Worm (Caenorhabditis elegans) whole organism, L1 larva: ENCODE data around the gene apd-3.
A peak's percentile ranks its signal among the peaks of the same experiment; 100 is the strongest.

Experiments used
- dpl-1 ChIP-seq, 3 experiments: fragments of 150-350 bp in 2 of 3; sonication (generic microtip) in 1 of 3; optimal IDR thresholded peaks; 2 replicates each; lab custom pipeline; 2014 to 2017; ENCODE audit warnings: missing biosample characterization in 3 of 3, missing genetic modification characterization in 3 of 3, missing genetic modification reagents in 3 of 3
- fkh-8 ChIP-seq: sonication (generic microtip); optimal IDR thresholded peaks from 2 replicates; lab custom pipeline; 2016; ENCODE audit warnings: mild to moderate bottlenecking, missing genetic modification characterization, missing compliant biosample characterization
- fos-1 ChIP-seq: fragments of 150-350 bp; optimal IDR thresholded peaks from 2 replicates; lab custom pipeline; 2014; ENCODE audit warnings: missing biosample characterization, missing genetic modification characterization
- hlh-4 ChIP-seq: sonication (generic microtip); optimal IDR thresholded peaks from 2 replicates; lab custom pipeline; 2016; ENCODE audit warnings: mild to moderate bottlenecking, missing genetic modification characterization, missing compliant biosample characterization
- lin-15B ChIP-seq: fragments of 150-350 bp; sonication (generic microtip); optimal IDR thresholded peaks from 3 replicates; lab custom pipeline; 2014; ENCODE audit warnings: missing biosample characterization, missing genetic modification characterization
- lsy-2 ChIP-seq, 2 experiments: fragments of 150-350 bp; optimal IDR thresholded peaks; 2 replicates each; lab custom pipeline; 2014; ENCODE audit warnings: missing biosample characterization in 2 of 2, missing genetic modification characterization in 2 of 2
- nhr-11 ChIP-seq: fragments of 150-350 bp; optimal IDR thresholded peaks from 2 replicates; lab custom pipeline; 2014; ENCODE audit warnings: missing biosample characterization, missing genetic modification characterization
- nhr-12 ChIP-seq: sonication (generic microtip); optimal IDR thresholded peaks from 2 replicates; lab custom pipeline; 2017; ENCODE audit warnings: missing biosample characterization, missing genetic modification characterization
- nhr-77 ChIP-seq: fragments of 150-350 bp; optimal IDR thresholded peaks from 2 replicates; lab custom pipeline; 2014; ENCODE audit warnings: missing biosample characterization, missing genetic modification characterization
- nhr-84 ChIP-seq: sonication (generic microtip); optimal IDR thresholded peaks from 2 replicates; lab custom pipeline; 2017; ENCODE audit warnings: missing biosample characterization, missing genetic modification characterization
- tlp-1 ChIP-seq: fragments of 150-350 bp; optimal IDR thresholded peaks from 2 replicates; lab custom pipeline; 2014; ENCODE audit warnings: missing biosample characterization, missing genetic modification characterization
- unc-30 ChIP-seq: sonication (generic microtip); optimal IDR thresholded peaks from 2 replicates; lab custom pipeline; 2017; ENCODE audit warnings: missing biosample characterization, missing genetic modification characterization

- peak; percentile 90 for TF ChIP-seq lin-15B (tag; lab: Kevin White, UChicago)
- TF ChIP-seq unc-30, result no peak
- peak; percentile 22 for TF ChIP-seq nhr-11
- peak; percentile 11 for TF ChIP-seq nhr-77 (tag; lab: Kevin White, UChicago)
- no peak for TF ChIP-seq hlh-4 (tag; lab: Kevin White, UChicago)
- peak; percentile 65 to 79 (median 74) for TF ChIP-seq dpl-1 (GFP tag; optimal IDR thresholded peaks at IDR 0.05; lab: Kevin White, UChicago)
- no peak for TF ChIP-seq nhr-12 (tag; lab: Kevin White, UChicago)
- TF ChIP-seq fkh-8 (tag; lab: Kevin White, UChicago), result peak; percentile 86
- TF ChIP-seq tlp-1 (tag; lab: Kevin White, UChicago), result no peak
- peak; percentile 84 to 85 for TF ChIP-seq lsy-2 (tag; optimal IDR thresholded peaks at IDR 0.05; lab: Kevin White, UChicago)
- no peak for TF ChIP-seq nhr-84 (tag; lab: Kevin White, UChicago)
- TF ChIP-seq fos-1 (tag; lab: Kevin White, UChicago), result peak; percentile 64
Measured at ce11 chrII:3502520-3503323, 43.5 kb downstream of the apd-3 start, which contains the start of the genes col-71 and Y49F6B.2.
